Worm (Caenorhabditis elegans): ENCODE data around the gene ZK1320.7.

DNA sequence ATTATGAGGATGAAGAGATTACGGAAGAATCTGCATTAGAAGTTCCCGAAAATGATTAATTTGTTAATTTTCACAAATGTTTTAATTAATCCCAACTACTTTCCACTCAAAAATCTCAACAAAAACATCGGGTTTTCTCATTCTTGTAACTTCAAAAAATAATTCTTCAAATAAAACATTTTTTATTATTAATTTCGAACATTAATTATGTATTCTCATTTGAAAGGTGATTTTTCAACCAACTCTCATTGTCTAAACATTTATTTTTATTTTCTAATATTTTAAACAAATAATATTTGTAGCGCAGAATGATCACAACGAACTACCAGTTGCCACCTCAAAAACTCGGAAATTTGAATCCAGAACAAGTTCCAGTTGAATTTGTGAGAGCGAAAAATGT lies at the start of gene ZK1320.7:
- no peak for TF ChIP-seq ama-1 (optimal IDR thresholded peaks at IDR 0.05)
- TF ChIP-seq snpc-4 (tag; optimal IDR thresholded peaks at IDR 0.05), result no peak
- no peak for TF ChIP-seq Y48G9A.11 (GFP tag; IDR thresholded peaks at IDR 0.05)
- no peak for TF ChIP-seq vab-7 (GFP tag; IDR thresholded peaks at IDR 0.05)
- no peak for TF ChIP-seq unc-130 (GFP tag; optimal IDR thresholded peaks at IDR 0.05)
- TF ChIP-seq nhr-77 (tag; optimal IDR thresholded peaks at IDR 0.05), result no peak

Data from whole organism, L4 larva.